Worm (Caenorhabditis elegans): ENCODE data around the gene ensh-1.

DNA sequence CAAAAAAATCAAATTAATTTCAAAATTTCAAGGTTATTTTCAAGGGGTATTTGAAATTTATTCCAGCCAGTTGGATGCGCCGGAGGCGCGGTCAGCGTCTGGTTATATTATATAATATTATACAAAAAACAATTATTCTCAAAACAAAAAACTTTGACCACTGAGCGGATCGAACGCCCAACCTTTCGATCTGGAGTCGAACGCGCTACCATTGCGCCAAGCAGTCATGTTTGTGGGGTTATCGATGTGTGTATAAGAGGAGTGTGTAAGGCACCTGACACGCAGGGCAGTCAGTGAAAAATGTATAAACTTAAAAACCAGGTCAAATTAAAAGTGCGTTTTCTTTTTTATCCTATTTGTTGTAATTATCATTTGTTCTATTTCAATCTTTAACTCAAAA, 38.9 kb downstream of the ensh-1 start:
- TF ChIP-seq W03F9.2 (tag; optimal IDR thresholded peaks at IDR 0.05) (peak; percentile 34), dao-5 (tag; optimal IDR thresholded peaks at IDR 0.05) (no peak)

Data from whole organism, L4/young adult.